Fruit fly (Drosophila melanogaster): ENCODE measurements around the gene CG34382.

CG34382 gene

dm6 chr3L:9888630-9889130 lies 9.9 kb downstream of the CG34382 start, which contains the start of the genes Taf2 and CalpB (continued):
- peak; percentile 54 for TF ChIP-seq pzg (GFP tag; optimal IDR thresholded peaks at IDR 0.05)
- TF ChIP-seq CG4820 (GFP tag; optimal IDR thresholded peaks at IDR 0.05) = peak; percentile 81
- TF ChIP-seq Med (GFP tag) = peak; percentile 84
- TF ChIP-seq cas (GFP tag; IDR thresholded peaks at IDR 0.05) = no peak
- peak; percentile 86 for TF ChIP-seq run (tag; optimal IDR thresholded peaks at IDR 0.05)
- no peak for TF ChIP-seq gcm (GFP tag; optimal IDR thresholded peaks at IDR 0.05)
- no peak for TF ChIP-seq TFAM (GFP tag; optimal IDR thresholded peaks at IDR 0.05)
- TF ChIP-seq tll (GFP tag; optimal IDR thresholded peaks at IDR 0.05) = peak in 1 of 2 experiments; percentile 57
- TF ChIP-seq CG30403 (GFP tag; optimal IDR thresholded peaks at IDR 0.05) = peak; percentile 92
- peak; percentile 94 for TF ChIP-seq CG17829 (tag; optimal IDR thresholded peaks at IDR 0.05)
- TF ChIP-seq zfh2 (GFP tag; optimal IDR thresholded peaks at IDR 0.05) = peak; percentile 60
- TF ChIP-seq CG18476 (GFP tag; optimal IDR thresholded peaks at IDR 0.05) = peak; percentile 46
- no peak for TF ChIP-seq nerfin-2 (GFP tag; IDR thresholded peaks at IDR 0.05; ENCODE audit: partially characterized antibody)
- peak; percentile 54 for TF ChIP-seq shn (GFP tag; optimal IDR thresholded peaks at IDR 0.05)
- no peak for TF ChIP-seq vfl (GFP tag; optimal IDR thresholded peaks at IDR 0.05)
- TF ChIP-seq CG11085 (GFP tag; IDR thresholded peaks at IDR 0.05) = peak; percentile 68
- TF ChIP-seq ERR (GFP tag; optimal IDR thresholded peaks at IDR 0.05) = no peak
- TF ChIP-seq CG18619 (GFP tag; optimal IDR thresholded peaks at IDR 0.05) = peak; percentile 76
- TF ChIP-seq Taf1 (GFP tag; IDR thresholded peaks at IDR 0.05) = peak; percentile 21; the same call in 1 of the 2 replicates
- no peak for TF ChIP-seq CG1792 (GFP tag; optimal IDR thresholded peaks at IDR 0.05)
- TF ChIP-seq lilli (GFP tag; optimal IDR thresholded peaks at IDR 0.05) = peak; percentile 73
- no peak for TF ChIP-seq Hmx (GFP tag; optimal IDR thresholded peaks at IDR 0.05)
- peak; percentile 25 for TF ChIP-seq Sin3A (optimal IDR thresholded peaks at IDR 0.05)
- no peak for TF ChIP-seq CG7745 (tag; optimal IDR thresholded peaks at IDR 0.05)
- no peak for TF ChIP-seq inv (GFP tag; IDR thresholded peaks at IDR 0.05; ENCODE audit: partially characterized antibody)
- TF ChIP-seq Drgx (GFP tag; IDR thresholded peaks at IDR 0.05) = peak; percentile 84
- peak; percentile 63 for TF ChIP-seq GATAe (GFP tag; conservative IDR thresholded peaks at IDR 0.05)
- no peak for TF ChIP-seq gro (GFP tag; optimal IDR thresholded peaks at IDR 0.05)
- TF ChIP-seq Stat92E (GFP tag; optimal IDR thresholded peaks at IDR 0.05) = peak in 1 of 3 experiments; percentile 79
- peak; percentile 69 for TF ChIP-seq sisA (GFP tag; IDR thresholded peaks at IDR 0.05)
- peak; percentile 67 for TF ChIP-seq HmgZ (tag; optimal IDR thresholded peaks at IDR 0.05)
- TF ChIP-seq CG12659 (GFP tag; optimal IDR thresholded peaks at IDR 0.05) = peak; percentile 91
- TF ChIP-seq CG11093 (GFP tag; IDR thresholded peaks at IDR 0.05) = peak; percentile 62; the same call in 2 of the 3 replicates
- TF ChIP-seq Optix (GFP tag; IDR thresholded peaks at IDR 0.05) = 0 out of 3 replicates have a peak, but pooled peaks have one; percentile 28
- peak; percentile 92 for TF ChIP-seq nerfin-1 (tag; optimal IDR thresholded peaks at IDR 0.05)
- no peak for TF ChIP-seq usp (GFP tag; optimal IDR thresholded peaks at IDR 0.05)
- no peak for TF ChIP-seq sr (GFP tag; IDR thresholded peaks at IDR 0.05)
- TF ChIP-seq CG13287 (GFP tag; IDR thresholded peaks at IDR 0.05; ENCODE audit: partially characterized antibody) = peak; percentile 29
- TF ChIP-seq CG10267 (tag; optimal IDR thresholded peaks at IDR 0.05) = peak; percentile 89
- TF ChIP-seq MBD-R2 (GFP tag; IDR thresholded peaks at IDR 0.05) = peak; percentile 82
- TF ChIP-seq CG4360 (GFP tag; IDR thresholded peaks at IDR 0.05) = no peak
- peak; percentile 66 for TF ChIP-seq CG4328 (GFP tag; optimal IDR thresholded peaks at IDR 0.05)
- peak; percentile 93 for TF ChIP-seq CG31441 (GFP tag; IDR thresholded peaks at IDR 0.05)
- TF ChIP-seq Vsx1 (GFP tag; optimal IDR thresholded peaks at IDR 0.05) = no peak
- no peak for TF ChIP-seq CG17912 (GFP tag; optimal IDR thresholded peaks at IDR 0.05)
- no peak; the same call in 2 of the 3 replicates for TF ChIP-seq CG16813 (GFP tag; IDR thresholded peaks at IDR 0.05; ENCODE audit: partially characterized antibody)
- TF ChIP-seq cg (GFP tag; optimal IDR thresholded peaks at IDR 0.05) = no peak
- TF ChIP-seq hth (optimal IDR thresholded peaks at IDR 0.05) = no peak
- peak; percentile 26; the same call in 1 of the 2 replicates for TF ChIP-seq Bgb (GFP tag; IDR thresholded peaks at IDR 0.05; ENCODE audit: partially characterized antibody)
- TF ChIP-seq cato (GFP tag; optimal IDR thresholded peaks at IDR 0.05; ENCODE audit: borderline replicate concordance) = peak; percentile 30
